Fruit fly (Drosophila melanogaster) whole organism, embryonic: ENCODE results near the gene Kr-h1.

Experiments used
- Bdp1 ChIP-seq: fragments of 200-800 bp; sonication (Bioruptor generic); optimal IDR thresholded peaks from 3 replicates; lab custom pipeline; 2016; ENCODE audit warnings: missing biosample characterization, missing genetic modification characterization
- CG10274 ChIP-seq: fragments of 200-800 bp; sonication (Bioruptor generic); optimal IDR thresholded peaks from 3 replicates; lab custom pipeline; 2017; ENCODE audit warnings: missing biosample characterization, mild to moderate bottlenecking, missing genetic modification characterization
- CG12104 ChIP-seq: fragments of 200-800 bp; sonication (Bioruptor generic); optimal IDR thresholded peaks from 3 replicates; lab custom pipeline; 2016; ENCODE audit warnings: missing biosample characterization, missing genetic modification characterization
- CG15073 ChIP-seq: fragments of 200-800 bp; sonication (Bioruptor generic); optimal IDR thresholded peaks from 2 replicates; lab custom pipeline; 2016; ENCODE audit warnings: missing biosample characterization, missing genetic modification characterization
- CG15601 ChIP-seq: fragments of 200-800 bp; sonication (Bioruptor generic); optimal IDR thresholded peaks from 3 replicates; lab custom pipeline; 2019; ENCODE audit warnings: missing biosample characterization, mild to moderate bottlenecking, missing genetic modification characterization, moderate library complexity
- CG16815 ChIP-seq: fragments of 200-800 bp; sonication (Bioruptor generic); optimal IDR thresholded peaks from 3 replicates; lab custom pipeline; 2017; ENCODE audit warnings: missing biosample characterization, mild to moderate bottlenecking, missing genetic modification characterization
- CG18599 ChIP-seq: fragments of 200-800 bp; sonication (Bioruptor generic); optimal IDR thresholded peaks from 3 replicates; lab custom pipeline; 2017; ENCODE audit warnings: missing biosample characterization, missing genetic modification characterization, mild to moderate bottlenecking, moderate library complexity, missing genetic modification reagents
- CG33557 ChIP-seq: fragments of 200-800 bp; sonication (Bioruptor generic); optimal IDR thresholded peaks from 2 replicates; lab custom pipeline; 2019; ENCODE audit warnings: missing biosample characterization, mild to moderate bottlenecking, missing genetic modification characterization, moderate library complexity
- CG34376 ChIP-seq: fragments of 200-800 bp; sonication (Bioruptor generic); optimal IDR thresholded peaks from 2 replicates; lab custom pipeline; 2018; ENCODE audit warnings: missing biosample characterization, mild to moderate bottlenecking, missing genetic modification characterization
- CG3995 ChIP-seq: fragments of 200-800 bp; sonication (Bioruptor generic); optimal IDR thresholded peaks from 3 replicates; lab custom pipeline; 2016; ENCODE audit warnings: missing biosample characterization, missing genetic modification characterization
- CG4820 ChIP-seq: fragments of 200-800 bp; sonication (Bioruptor generic); optimal IDR thresholded peaks from 3 replicates; lab custom pipeline; 2016; ENCODE audit warnings: missing biosample characterization, missing genetic modification characterization
- CG6791 ChIP-seq: fragments of 200-800 bp; sonication (Bioruptor generic); IDR thresholded peaks from 3 replicates; pipeline ENCODE4 v1.3.6; 2022; ENCODE audit warnings: missing biosample characterization, missing genetic modification characterization; ENCODE audit not compliant: partially characterized antibody
- CG7786 ChIP-seq: fragments of 200-800 bp; sonication (Bioruptor generic); optimal IDR thresholded peaks from 2 replicates; lab custom pipeline; 2016; ENCODE audit warnings: missing biosample characterization, missing genetic modification characterization
- CG8089 ChIP-seq: fragments of 200-800 bp; sonication (Bioruptor generic); optimal IDR thresholded peaks from 3 replicates; lab custom pipeline; 2016; ENCODE audit warnings: missing biosample characterization, missing genetic modification characterization
- CG8281 ChIP-seq: fragments of 200-800 bp; sonication (Bioruptor generic); optimal IDR thresholded peaks from 2 replicates; lab custom pipeline; 2018; ENCODE audit warnings: missing biosample characterization, mild to moderate bottlenecking, missing genetic modification characterization, moderate library complexity
- CG8944 ChIP-seq: fragments of 200-800 bp; sonication (Bioruptor generic); optimal IDR thresholded peaks from 3 replicates; lab custom pipeline; 2016; ENCODE audit warnings: missing biosample characterization, missing genetic modification characterization
- CG9727 ChIP-seq: fragments of 200-800 bp; sonication (Bioruptor generic); optimal IDR thresholded peaks from 3 replicates; lab custom pipeline; 2017; ENCODE audit warnings: missing biosample characterization, mild to moderate bottlenecking, missing genetic modification characterization
- CkIIα-i1 ChIP-seq: fragments of 200-800 bp; sonication (Bioruptor generic); IDR thresholded peaks from 2 replicates; pipeline ENCODE4 v1.3.6; 2022; ENCODE audit warnings: missing biosample characterization, missing genetic modification characterization
- CoRest ChIP-seq: fragments of 200-800 bp; sonication (Bioruptor generic); optimal IDR thresholded peaks from 3 replicates; lab custom pipeline; 2018; ENCODE audit warnings: missing biosample characterization, mild to moderate bottlenecking, missing genetic modification characterization, moderate library complexity
- Doc2 ChIP-seq: fragments of 200-800 bp; sonication (Bioruptor generic); IDR thresholded peaks from 2 replicates; pipeline ENCODE4 v1.3.6; 2022; ENCODE audit warnings: missing biosample characterization, missing genetic modification characterization
- HLH54F ChIP-seq: fragments of 200-800 bp; sonication (Bioruptor generic); optimal IDR thresholded peaks from 3 replicates; lab custom pipeline; 2016; ENCODE audit warnings: missing biosample characterization, missing genetic modification characterization
- HmgZ ChIP-seq: fragments of 200-800 bp; sonication (Bioruptor generic); optimal IDR thresholded peaks from 2 replicates; lab custom pipeline; 2018; ENCODE audit warnings: missing biosample characterization, mild to moderate bottlenecking, missing genetic modification characterization
- Med ChIP-seq: fragments of 200-800 bp; sonication (Bioruptor generic); peaks from one replicate; lab custom pipeline; 2016; ENCODE audit warnings: missing biosample characterization, missing genetic modification characterization, mild to moderate bottlenecking, inconsistent platforms, moderate library complexity
- Neu2 ChIP-seq: fragments of 200-800 bp; sonication (Bioruptor generic); optimal IDR thresholded peaks from 3 replicates; lab custom pipeline; 2016; ENCODE audit warnings: missing biosample characterization, missing genetic modification characterization, borderline replicate concordance
- Oaz ChIP-seq: fragments of 200-800 bp; sonication (Bioruptor generic); IDR thresholded peaks from 2 replicates; pipeline ENCODE4 v1.3.6; 2022; ENCODE audit warnings: missing biosample characterization, missing genetic modification characterization
- Sox100B ChIP-seq: fragments of 200-800 bp; sonication (Bioruptor generic); optimal IDR thresholded peaks from 3 replicates; lab custom pipeline; 2018; ENCODE audit warnings: missing biosample characterization, mild to moderate bottlenecking, missing genetic modification characterization
- Usf ChIP-seq: fragments of 200-800 bp; sonication (Bioruptor generic); optimal IDR thresholded peaks from 2 replicates; lab custom pipeline; 2017; ENCODE audit warnings: missing genotype, missing biosample characterization, missing genetic modification characterization
- az2 ChIP-seq: fragments of 200-800 bp; sonication (Bioruptor generic); optimal IDR thresholded peaks from 3 replicates; lab custom pipeline; 2016; ENCODE audit warnings: missing biosample characterization, missing genetic modification characterization
- bigmax ChIP-seq: fragments of 200-800 bp; sonication (Bioruptor generic); optimal IDR thresholded peaks from 2 replicates; lab custom pipeline; 2018; ENCODE audit warnings: missing biosample characterization, mild to moderate bottlenecking, missing genetic modification characterization
- chm ChIP-seq: fragments of 200-800 bp; sonication (Bioruptor generic); IDR thresholded peaks from 2 replicates; pipeline ENCODE4 v1.3.6; 2022; ENCODE audit warnings: missing biosample characterization, missing genetic modification characterization
- disco-r ChIP-seq: fragments of 200-800 bp; sonication (Bioruptor generic); optimal IDR thresholded peaks from 2 replicates; lab custom pipeline; 2016; ENCODE audit warnings: missing biosample characterization, missing genetic modification characterization
- dysf ChIP-seq: fragments of 200-800 bp; sonication (Bioruptor generic); IDR thresholded peaks from 3 replicates; pipeline ENCODE4 v1.3.6; 2022; ENCODE audit warnings: missing biosample characterization, missing genetic modification characterization
- grn ChIP-seq: fragments of 200-800 bp; sonication (Bioruptor generic); optimal IDR thresholded peaks from 3 replicates; lab custom pipeline; 2017; ENCODE audit warnings: missing biosample characterization, missing genetic modification characterization
- hbn ChIP-seq: fragments of 200-800 bp; sonication (Bioruptor generic); IDR thresholded peaks from 2 replicates; pipeline ENCODE4 v1.3.6; 2022; ENCODE audit warnings: missing biosample characterization, missing genetic modification characterization; ENCODE audit not compliant: partially characterized antibody
- hkb ChIP-seq, 2 experiments: fragments of 200-800 bp in 1 of 2; fragments of >200 bp in 1 of 2; sonication (Bioruptor generic) in 1 of 2; IDR thresholded peaks in 1 of 2; optimal IDR thresholded peaks in 1 of 2; 2 replicates each; pipeline versions ENCODE4 v1.3.6 to Lab custom; 2017 to 2022; ENCODE audit warnings: missing biosample characterization in 1 of 2, missing genetic modification characterization in 1 of 2
- insv ChIP-seq, 2 experiments: fragments of 200-800 bp; sonication (Bioruptor generic); optimal IDR thresholded peaks; 3 replicates each; lab custom pipeline; 2016 to 2018; ENCODE audit warnings: missing biosample characterization in 2 of 2, missing genetic modification characterization in 2 of 2
- jing ChIP-seq: fragments of 200-800 bp; sonication (Bioruptor generic); optimal IDR thresholded peaks from 2 replicates; lab custom pipeline; 2018; ENCODE audit warnings: missing biosample characterization, mild to moderate bottlenecking, missing genetic modification characterization
- klu ChIP-seq: fragments of 200-800 bp; sonication (Bioruptor generic); IDR thresholded peaks from 2 replicates; pipeline ENCODE4 v1.3.6; 2022; ENCODE audit warnings: missing biosample characterization, missing genetic modification characterization
- onecut ChIP-seq: fragments of 200-800 bp; sonication (Bioruptor generic); IDR thresholded peaks from 2 replicates; pipeline ENCODE4 v1.3.6; 2022; ENCODE audit warnings: missing biosample characterization, missing genetic modification characterization
- otp ChIP-seq: fragments of 200-800 bp; sonication (Bioruptor generic); IDR thresholded peaks from 3 replicates; pipeline ENCODE4, ENCODE4 v1.3.6; 2022; ENCODE audit warnings: missing biosample characterization, missing genetic modification characterization
- pho ChIP-seq: fragments of 200-800 bp; sonication (Bioruptor generic); optimal IDR thresholded peaks from 2 replicates; lab custom pipeline; 2016; ENCODE audit warnings: missing biosample characterization, missing genetic modification characterization
- pnt ChIP-seq: fragments of 200-800 bp; sonication (Bioruptor generic); optimal IDR thresholded peaks from 3 replicates; lab custom pipeline; 2016; ENCODE audit warnings: missing biosample characterization, missing genetic modification characterization
- psq ChIP-seq: fragments of 200-800 bp; sonication (Bioruptor generic); optimal IDR thresholded peaks from 2 replicates; lab custom pipeline; 2017; ENCODE audit warnings: missing biosample characterization, missing genetic modification characterization
- pum ChIP-seq: fragments of 200-800 bp; sonication (Bioruptor generic); optimal IDR thresholded peaks from 2 replicates; lab custom pipeline; 2016; ENCODE audit warnings: missing biosample characterization, missing genetic modification characterization
- rib ChIP-seq: fragments of 200-800 bp; sonication (Bioruptor generic); IDR thresholded peaks from 2 replicates; pipeline ENCODE4 v1.3.6; 2022; ENCODE audit warnings: missing biosample characterization, missing genetic modification characterization
- run ChIP-seq: fragments of 200-800 bp; sonication (Bioruptor generic); optimal IDR thresholded peaks from 3 replicates; lab custom pipeline; 2018; ENCODE audit warnings: missing biosample characterization, mild to moderate bottlenecking, missing genetic modification characterization
- sd ChIP-seq: fragments of 200-800 bp; sonication (Bioruptor generic); optimal IDR thresholded peaks from 3 replicates; lab custom pipeline; 2018; ENCODE audit warnings: missing biosample characterization, mild to moderate bottlenecking, missing genetic modification characterization, moderate library complexity
- shn ChIP-seq: fragments of 200-800 bp; sonication (Bioruptor generic); optimal IDR thresholded peaks from 3 replicates; lab custom pipeline; 2016; ENCODE audit warnings: missing biosample characterization, missing genetic modification characterization
- sim ChIP-seq: fragments of 200-800 bp; sonication (Bioruptor generic); IDR thresholded peaks from 2 replicates; pipeline ENCODE4 v1.3.6; 2022; ENCODE audit warnings: missing biosample characterization, missing genetic modification characterization
- slp2 ChIP-seq: fragments of 200-800 bp; sonication (Bioruptor generic); optimal IDR thresholded peaks from 2 replicates; lab custom pipeline; 2016; ENCODE audit warnings: missing biosample characterization, missing genetic modification characterization
- tap ChIP-seq: fragments of 200-800 bp; optimal IDR thresholded peaks from 3 replicates; lab custom pipeline; 2019; ENCODE audit warnings: missing biosample characterization, mild to moderate bottlenecking, missing genetic modification characterization, moderate library complexity
- vnd ChIP-seq: fragments of 200-800 bp; sonication (Bioruptor generic); IDR thresholded peaks from 3 replicates; pipeline ENCODE4 v1.3.6; 2022; ENCODE audit warnings: missing biosample characterization, missing genetic modification characterization; ENCODE audit not compliant: partially characterized antibody

The Kr-h1 gene

DNA sequence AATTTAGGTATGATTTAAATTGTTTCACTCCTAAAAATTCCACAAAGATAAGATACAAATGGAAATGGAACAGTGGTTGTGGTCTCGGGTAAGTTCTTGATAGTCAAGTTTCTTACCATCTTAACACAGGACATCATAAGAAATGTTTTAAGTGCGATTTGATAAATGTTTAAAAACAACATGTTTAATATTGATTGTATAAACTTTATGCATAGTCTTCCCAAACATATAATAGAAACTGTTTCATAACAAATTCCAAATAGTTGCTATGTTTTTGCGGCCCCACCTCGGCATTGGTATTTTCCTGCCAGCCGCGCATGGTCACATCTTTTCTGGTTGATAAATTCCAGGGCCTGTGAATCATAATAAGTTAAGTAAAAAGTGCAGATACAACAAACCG is 42.4 kb downstream of the Kr-h1 start, which contains the start of gene Arpc4 (continued):
- TF ChIP-seq CG12104 (GFP tag; lab: Kevin White, UChicago): peak; percentile 22
- TF ChIP-seq Oaz (GFP tag; lab: Robert Waterston, UW): peak; percentile 72
- no peak for TF ChIP-seq hkb (optimal IDR thresholded peaks at IDR 0.05; lab: Kevin White, UChicago)
- TF ChIP-seq hkb (GFP tag; IDR thresholded peaks at IDR 0.05; lab: Robert Waterston, UW): no peak
- no peak for TF ChIP-seq CG10274 (GFP tag; lab: Kevin White, UChicago)
- no peak for TF ChIP-seq jing (GFP tag; lab: Kevin White, UChicago)
- TF ChIP-seq shn (GFP tag; lab: Kevin White, UChicago): peak; percentile 37
- peak; percentile 27 for TF ChIP-seq CG15601 (tag; lab: Kevin White, UChicago)
- peak; percentile 53 for TF ChIP-seq CG7786 (GFP tag; lab: Kevin White, UChicago)
- TF ChIP-seq CkIIα-i1 (GFP tag; lab: Robert Waterston, UW): no peak
- no peak for TF ChIP-seq vnd
- peak; percentile 63 for TF ChIP-seq klu (GFP tag; lab: Robert Waterston, UW)
- TF ChIP-seq otp: no peak
- no peak for TF ChIP-seq CG15073 (GFP tag; lab: Kevin White, UChicago)
- TF ChIP-seq run: no peak
- TF ChIP-seq Usf (GFP tag; lab: Kevin White, UChicago): no peak
- TF ChIP-seq insv (GFP tag; optimal IDR thresholded peaks at IDR 0.05; lab: Kevin White, UChicago): no peak
- TF ChIP-seq CG8944 (GFP tag; lab: Kevin White, UChicago): peak; percentile 22
- TF ChIP-seq CG3995: no peak
- peak; percentile 38 for TF ChIP-seq pnt (GFP tag; lab: Kevin White, UChicago)
- TF ChIP-seq sd (tag; lab: Kevin White, UChicago): peak; percentile 94
- no peak for TF ChIP-seq CG6791 (GFP tag; lab: Robert Waterston, UW)
- peak; percentile 83 for TF ChIP-seq dysf (GFP tag; lab: Robert Waterston, UW)
- TF ChIP-seq hbn: no peak
- no peak for TF ChIP-seq slp2 (GFP tag; lab: Kevin White, UChicago)
- no peak for TF ChIP-seq bigmax (GFP tag; lab: Kevin White, UChicago)
- no peak for TF ChIP-seq tap (tag; lab: Kevin White, UChicago)
- no peak for TF ChIP-seq CG8281
- no peak for TF ChIP-seq Doc2 (GFP tag; lab: Robert Waterston, UW)
- TF ChIP-seq CG34376 (GFP tag; lab: Kevin White, UChicago): no peak
- TF ChIP-seq Neu2 (GFP tag; lab: Kevin White, UChicago): no peak
- no peak for TF ChIP-seq chm (GFP tag; lab: Robert Waterston, UW)
- peak; percentile 55 for TF ChIP-seq CoRest (tag; lab: Kevin White, UChicago)
- TF ChIP-seq HLH54F (GFP tag; lab: Kevin White, UChicago): peak; percentile 61
- TF ChIP-seq sim (GFP tag; lab: Robert Waterston, UW): no peak
- TF ChIP-seq rib: no peak
- TF ChIP-seq Bdp1 (GFP tag; lab: Kevin White, UChicago): no peak
- peak; percentile 92 for TF ChIP-seq Med (GFP tag; lab: Kevin White, UChicago)
- no peak for TF ChIP-seq grn (GFP tag; lab: Kevin White, UChicago)
- peak; percentile 12 for TF ChIP-seq CG8089 (GFP tag; lab: Kevin White, UChicago)
- no peak for TF ChIP-seq CG33557
- no peak for TF ChIP-seq CG9727 (GFP tag; lab: Kevin White, UChicago)
- TF ChIP-seq pho: peak; percentile 52
- no peak for TF ChIP-seq disco-r (GFP tag; lab: Kevin White, UChicago)
- peak; percentile 52 for TF ChIP-seq HmgZ (tag; lab: Kevin White, UChicago)
- TF ChIP-seq CG18599: no peak
- TF ChIP-seq Sox100B (GFP tag; lab: Kevin White, UChicago): no peak
- TF ChIP-seq onecut: no peak
- TF ChIP-seq CG16815 (GFP tag; lab: Kevin White, UChicago): no peak
- TF ChIP-seq CG4820: peak; percentile 22
- peak; percentile 51 for TF ChIP-seq pum (GFP tag; lab: Kevin White, UChicago)
- peak; percentile 67 for TF ChIP-seq az2
- TF ChIP-seq psq: no peak
